Fruit fly (Drosophila melanogaster): Measurements from ENCODE around the gene CLIP-190.

Gene CLIP-190

DNA sequence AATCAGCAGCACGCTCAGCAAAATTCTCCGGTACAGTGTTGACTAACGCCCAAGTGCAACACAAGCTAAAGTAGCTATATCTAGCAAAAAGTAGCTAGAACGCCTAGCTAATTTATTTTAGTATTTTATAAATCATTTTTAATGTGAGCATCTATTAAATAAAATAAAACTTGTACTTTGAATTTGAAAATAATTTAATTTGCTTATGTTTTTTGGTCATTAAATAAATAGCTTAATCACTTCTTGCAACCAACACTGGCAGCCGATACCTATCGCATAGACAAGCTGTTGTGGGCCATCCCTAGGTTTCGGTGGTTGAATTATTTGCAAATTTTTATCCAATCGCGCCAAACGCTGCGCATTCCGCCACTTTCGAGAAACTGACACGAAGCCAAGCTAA lies 25.9 kb downstream of the CLIP-190 start, which contains the start of the genes Polr2J and CG15141:
TSS of gene Polr2J (minus strand) at position 49 of the 400 bp plus-strand sequence.
TSS of gene CG15141 (plus strand) at position 284 of the 400 bp plus-strand sequence.
- TF ChIP-seq CG4496 (GFP tag; IDR thresholded peaks at IDR 0.05) = peak; percentile 73
- peak; percentile 76 for TF ChIP-seq CG32121 (GFP tag; IDR thresholded peaks at IDR 0.05)
- TF ChIP-seq D1 (tag; optimal IDR thresholded peaks at IDR 0.05) = peak; percentile 33
- TF ChIP-seq CG14655 (GFP tag; optimal IDR thresholded peaks at IDR 0.05) = no peak
- peak; percentile 69 for TF ChIP-seq CG8159 (tag; optimal IDR thresholded peaks at IDR 0.05)
- no peak for TF ChIP-seq Snoo (tag; optimal IDR thresholded peaks at IDR 0.05)
- TF ChIP-seq CG8301 (tag; optimal IDR thresholded peaks at IDR 0.05) = no peak
- no peak; the same call in 1 of the 2 replicates for TF ChIP-seq Ets98B (GFP tag; IDR thresholded peaks at IDR 0.05)
- no peak for TF ChIP-seq CG13204 (GFP tag; optimal IDR thresholded peaks at IDR 0.05)
- TF ChIP-seq CG15710 (tag; optimal IDR thresholded peaks at IDR 0.05) = peak; percentile 77
- peak; percentile 59 for TF ChIP-seq CG34367 (tag; optimal IDR thresholded peaks at IDR 0.05)
- TF ChIP-seq EcR (GFP tag; optimal IDR thresholded peaks at IDR 0.05) = no peak
- peak; percentile 66 for TF ChIP-seq rn (GFP tag; IDR thresholded peaks at IDR 0.05)
- peak; percentile 72 for TF ChIP-seq CG9948 (tag; optimal IDR thresholded peaks at IDR 0.05)
- peak; percentile 59 for TF ChIP-seq Pif1B (GFP tag; optimal IDR thresholded peaks at IDR 0.05)
- TF ChIP-seq CG12605 (GFP tag; IDR thresholded peaks at IDR 0.05) = no peak
- TF ChIP-seq gl (tag; optimal IDR thresholded peaks at IDR 0.05) = no peak
- peak; percentile 61; the same call in 2 of the 3 replicates for TF ChIP-seq fd96Ca (GFP tag; IDR thresholded peaks at IDR 0.05)
- no peak for TF ChIP-seq Pif1A (GFP tag; optimal IDR thresholded peaks at IDR 0.05)
- 0 out of 2 replicates have a peak, but pooled peaks have one; percentile 32 for TF ChIP-seq CG10348 (GFP tag; IDR thresholded peaks at IDR 0.05)
- TF ChIP-seq CG17806 (tag; optimal IDR thresholded peaks at IDR 0.05) = peak; percentile 72

DNA sequence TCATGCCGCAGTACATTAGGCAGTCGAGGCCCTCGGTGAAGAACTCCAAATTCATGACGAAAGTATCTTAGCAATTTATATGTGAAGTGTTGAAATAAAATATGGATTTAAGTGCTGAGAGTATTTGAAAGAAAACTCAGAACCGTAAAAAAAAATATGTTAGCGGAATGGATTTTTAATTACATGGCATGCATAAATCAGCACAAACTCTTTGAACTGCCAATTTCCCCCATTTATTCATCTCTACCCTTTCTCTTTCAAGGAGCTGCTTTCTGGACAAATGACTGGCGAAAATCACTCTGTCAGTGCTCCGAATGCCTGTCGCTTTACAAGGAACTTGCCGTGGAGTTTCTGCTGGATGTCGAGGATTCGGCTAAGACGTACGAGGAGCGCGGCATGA lies 28.0 kb downstream of the CLIP-190 start, which contains the start of gene Rsph9:
TSS of gene Rsph9 (minus strand) at position 101 of the 400 bp plus-strand sequence.
- TF ChIP-seq Pif1B (GFP tag; optimal IDR thresholded peaks at IDR 0.05) (no peak), CG10348 (GFP tag; IDR thresholded peaks at IDR 0.05) (no peak), CG34367 (tag; optimal IDR thresholded peaks at IDR 0.05) (no peak), CG17806 (tag; optimal IDR thresholded peaks at IDR 0.05) (no peak), Snoo (tag; optimal IDR thresholded peaks at IDR 0.05) (no peak), CG12605 (GFP tag; IDR thresholded peaks at IDR 0.05) (no peak), CG8301 (tag; optimal IDR thresholded peaks at IDR 0.05) (no peak)

DNA sequence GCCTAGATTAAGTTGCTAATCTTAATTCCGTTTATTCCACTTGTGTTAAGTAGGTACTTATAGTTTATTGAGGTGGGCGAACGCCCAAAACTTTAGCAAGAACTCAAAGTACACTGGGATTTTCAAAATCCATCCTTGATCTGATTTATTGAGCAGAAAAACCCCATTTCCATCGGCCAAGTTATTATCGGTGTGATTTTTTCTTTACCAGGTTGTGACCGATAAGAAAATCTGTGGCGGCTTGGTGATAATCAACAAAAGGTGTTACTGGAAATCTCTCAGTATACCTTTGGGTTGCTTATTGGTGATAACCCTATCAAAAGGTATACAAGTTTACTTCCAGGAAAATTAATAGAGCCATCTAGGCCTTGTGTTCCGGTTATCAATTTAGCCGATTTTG lies 35.9 kb downstream of the CLIP-190 start:
- TF ChIP-seq gl (tag; optimal IDR thresholded peaks at IDR 0.05) = no peak
- no peak for TF ChIP-seq CG10348 (GFP tag; IDR thresholded peaks at IDR 0.05)
- TF ChIP-seq CG34367 (tag; optimal IDR thresholded peaks at IDR 0.05) = no peak
- no peak for TF ChIP-seq CG8301 (tag; optimal IDR thresholded peaks at IDR 0.05)
- TF ChIP-seq rn (GFP tag; IDR thresholded peaks at IDR 0.05) = no peak
- no peak for TF ChIP-seq fd96Ca (GFP tag; IDR thresholded peaks at IDR 0.05)
- no peak for TF ChIP-seq Pif1A (GFP tag; optimal IDR thresholded peaks at IDR 0.05)
- TF ChIP-seq CG9948 (tag; optimal IDR thresholded peaks at IDR 0.05) = no peak
- TF ChIP-seq CG13204 (GFP tag; optimal IDR thresholded peaks at IDR 0.05) = no peak
- no peak for TF ChIP-seq CG17806 (tag; optimal IDR thresholded peaks at IDR 0.05)
- no peak for TF ChIP-seq CG4496 (GFP tag; IDR thresholded peaks at IDR 0.05)

DNA sequence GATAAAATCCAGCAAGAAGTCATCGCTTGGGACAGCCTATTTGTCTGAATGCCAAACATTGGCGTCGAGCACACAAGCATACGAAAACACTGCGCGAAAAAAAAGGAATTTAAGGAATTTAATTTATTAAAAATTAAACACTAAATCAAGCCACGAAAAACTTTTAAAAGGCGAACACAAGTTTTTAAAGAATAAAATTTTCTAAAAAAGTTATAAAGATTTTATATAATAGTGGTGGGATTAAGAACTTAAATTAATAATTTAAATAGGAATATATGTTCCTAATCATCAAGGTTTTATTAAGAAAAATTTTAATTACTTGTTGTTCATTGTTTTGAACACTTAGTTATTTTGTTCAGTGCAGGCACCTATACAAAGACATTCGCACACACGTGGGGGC lies 36.9 kb downstream of the CLIP-190 start:
- TF ChIP-seq CG34367 (tag; optimal IDR thresholded peaks at IDR 0.05) (peak; percentile 6), Ets98B (GFP tag; IDR thresholded peaks at IDR 0.05) (no peak), CG10348 (GFP tag; IDR thresholded peaks at IDR 0.05) (no peak), rn (GFP tag; IDR thresholded peaks at IDR 0.05) (no peak), CG8159 (tag; optimal IDR thresholded peaks at IDR 0.05) (peak; percentile 79), D1 (tag; optimal IDR thresholded peaks at IDR 0.05) (peak; percentile 20), Snoo (tag; optimal IDR thresholded peaks at IDR 0.05) (no peak), CG8301 (tag; optimal IDR thresholded peaks at IDR 0.05) (no peak), CG4496 (GFP tag; IDR thresholded peaks at IDR 0.05) (no peak), CG14655 (GFP tag; optimal IDR thresholded peaks at IDR 0.05) (peak; percentile 74), gl (tag; optimal IDR thresholded peaks at IDR 0.05) (no peak), CG9948 (tag; optimal IDR thresholded peaks at IDR 0.05) (peak; percentile 73), CG15710 (tag; optimal IDR thresholded peaks at IDR 0.05) (peak; percentile 70), fd96Ca (GFP tag; IDR thresholded peaks at IDR 0.05) (no peak), CG13204 (GFP tag; optimal IDR thresholded peaks at IDR 0.05) (no peak), EcR (GFP tag; optimal IDR thresholded peaks at IDR 0.05) (no peak), CG17806 (tag; optimal IDR thresholded peaks at IDR 0.05) (peak; percentile 62), CG32121 (GFP tag; IDR thresholded peaks at IDR 0.05) (no peak), CG12605 (GFP tag; IDR thresholded peaks at IDR 0.05) (no peak), Pif1A (GFP tag; optimal IDR thresholded peaks at IDR 0.05) (no peak), Pif1B (GFP tag; optimal IDR thresholded peaks at IDR 0.05) (no peak)

DNA sequence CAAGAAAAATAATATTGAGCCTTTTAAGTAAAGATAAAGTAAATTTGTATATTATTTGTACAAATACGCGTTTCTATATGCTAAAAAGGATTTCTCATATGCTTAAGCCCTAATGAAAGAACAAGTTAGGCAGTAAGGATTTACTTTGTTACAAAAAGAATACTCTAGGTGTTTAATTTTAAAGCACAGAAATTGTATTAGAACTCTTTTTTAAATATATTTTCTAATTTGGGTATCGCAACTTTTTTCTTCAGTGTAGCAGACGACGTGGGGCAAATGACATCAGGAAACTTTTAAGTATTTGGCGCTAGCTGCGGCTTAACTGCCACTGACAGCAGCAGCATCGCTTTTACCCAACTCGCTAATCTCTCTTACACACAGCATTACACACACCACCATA lies 37.6 kb downstream of the CLIP-190 start:
- no peak for TF ChIP-seq CG32121 (GFP tag; IDR thresholded peaks at IDR 0.05)
- TF ChIP-seq Pif1B (GFP tag; optimal IDR thresholded peaks at IDR 0.05) = no peak
- TF ChIP-seq CG10348 (GFP tag; IDR thresholded peaks at IDR 0.05) = no peak
- no peak for TF ChIP-seq CG14655 (GFP tag; optimal IDR thresholded peaks at IDR 0.05)
- no peak for TF ChIP-seq CG17806 (tag; optimal IDR thresholded peaks at IDR 0.05)
- no peak for TF ChIP-seq Pif1A (GFP tag; optimal IDR thresholded peaks at IDR 0.05)
- no peak for TF ChIP-seq fd96Ca (GFP tag; IDR thresholded peaks at IDR 0.05)
- TF ChIP-seq CG8159 (tag; optimal IDR thresholded peaks at IDR 0.05) = peak; percentile 37
- no peak for TF ChIP-seq CG12605 (GFP tag; IDR thresholded peaks at IDR 0.05)
- TF ChIP-seq CG4496 (GFP tag; IDR thresholded peaks at IDR 0.05) = no peak
- peak; percentile 15 for TF ChIP-seq CG15710 (tag; optimal IDR thresholded peaks at IDR 0.05)
- TF ChIP-seq rn (GFP tag; IDR thresholded peaks at IDR 0.05) = no peak
- TF ChIP-seq D1 (tag; optimal IDR thresholded peaks at IDR 0.05) = no peak
- TF ChIP-seq EcR (GFP tag; optimal IDR thresholded peaks at IDR 0.05) = no peak
- peak; percentile 9 for TF ChIP-seq CG9948 (tag; optimal IDR thresholded peaks at IDR 0.05)
- no peak for TF ChIP-seq CG34367 (tag; optimal IDR thresholded peaks at IDR 0.05)
- TF ChIP-seq CG8301 (tag; optimal IDR thresholded peaks at IDR 0.05) = no peak
- TF ChIP-seq Snoo (tag; optimal IDR thresholded peaks at IDR 0.05) = no peak
- TF ChIP-seq gl (tag; optimal IDR thresholded peaks at IDR 0.05) = no peak
- TF ChIP-seq Ets98B (GFP tag; IDR thresholded peaks at IDR 0.05) = no peak

Measured in whole organism, pupa.